Worm (Caenorhabditis elegans) whole organism, dauer: ENCODE measurements around the gene ire-1.

Experiments
- unc-62 ChIP-seq: sonication (generic microtip); optimal IDR thresholded peaks from 2 replicates; lab custom pipeline; 2017; ENCODE audit warnings: missing biosample characterization, missing genetic modification reagents, missing genetic modification characterization

ire-1 gene

DNA sequence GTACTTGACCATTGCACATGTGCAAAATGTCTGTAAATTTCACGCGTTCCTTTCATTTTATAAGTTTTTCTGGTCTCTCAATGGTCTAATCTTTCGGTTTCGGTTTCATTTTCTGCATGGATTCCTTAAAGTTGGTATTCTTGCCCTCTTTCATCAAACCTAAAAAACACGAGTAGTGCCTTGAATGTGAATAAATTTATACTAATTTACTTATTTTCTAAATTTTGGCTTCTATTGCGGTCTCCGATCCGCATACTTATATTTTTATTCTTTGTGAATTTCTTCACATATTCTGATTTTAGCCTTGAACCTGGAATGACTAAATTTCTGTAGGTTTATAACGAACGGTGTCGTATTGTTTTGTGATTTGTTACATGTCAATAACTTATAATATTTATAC is 58.7 kb downstream of the ire-1 start, which contains the start of gene pdha-1:
pdha-1 (plus strand) TSS at position 301 of the 400 bp plus-strand sequence.
- no peak for TF ChIP-seq unc-62 (GFP tag; lab: Kevin White, UChicago)

- TF ChIP-seq unc-62 (GFP tag; lab: Kevin White, UChicago), result no peak
These were observed 62.3 kb downstream of the ire-1 start, which contains the start of gene ufd-2 for ce11 chrII:8062334-8062791. Gene ufd-2, plus strand, starts transcription at chrII:8062741.
